Fruit fly (Drosophila melanogaster) whole organism, embryonic: Measurements from ENCODE around the gene Sk1.

Experiments used
- Abd-B ChIP-seq: fragments of 200-800 bp; sonication (Bioruptor generic); optimal IDR thresholded peaks from 2 replicates; lab custom pipeline; 2018; ENCODE audit warnings: missing biosample characterization, mild to moderate bottlenecking, missing genetic modification characterization, moderate library complexity
- CG10209 ChIP-seq: fragments of 200-800 bp; sonication (Bioruptor generic); optimal IDR thresholded peaks from 3 replicates; lab custom pipeline; 2017; ENCODE audit warnings: missing biosample characterization, mild to moderate bottlenecking, missing genetic modification characterization, missing genetic modification reagents
- CG10366 ChIP-seq: fragments of 200-800 bp; sonication (Bioruptor generic); IDR thresholded peaks from 2 replicates; pipeline ENCODE4 v1.3.6; 2022; ENCODE audit warnings: missing biosample characterization, missing genetic modification characterization
- CG10431 ChIP-seq: fragments of 200-800 bp; sonication (Bioruptor generic); optimal IDR thresholded peaks from 3 replicates; lab custom pipeline; 2018; ENCODE audit warnings: missing biosample characterization, mild to moderate bottlenecking, missing genetic modification characterization
- CG10654 ChIP-seq: fragments of 200-800 bp; sonication (Bioruptor generic); optimal IDR thresholded peaks from 2 replicates; lab custom pipeline; 2016; ENCODE audit warnings: missing biosample characterization, missing genetic modification characterization
- CG10959 ChIP-seq: fragments of 200-800 bp; sonication (Bioruptor generic); IDR thresholded peaks from 2 replicates; pipeline ENCODE4 v1.3.6; 2022; ENCODE audit warnings: missing biosample characterization, missing genetic modification characterization
- CG14441 ChIP-seq: fragments of 200-800 bp; sonication (Bioruptor generic); IDR thresholded peaks from 2 replicates; pipeline ENCODE4 v1.3.6; 2022; ENCODE audit warnings: missing biosample characterization, missing genetic modification characterization
- CG16813 ChIP-seq: fragments of 200-800 bp; sonication (Bioruptor generic); IDR thresholded peaks from 3 replicates; pipeline ENCODE4 v1.3.6; 2022; ENCODE audit warnings: missing biosample characterization, missing genetic modification characterization; ENCODE audit not compliant: partially characterized antibody
- CG17328 ChIP-seq: fragments of 200-800 bp; sonication (Bioruptor generic); IDR thresholded peaks from 2 replicates; pipeline ENCODE4 v1.3.6; 2022; ENCODE audit warnings: missing biosample characterization, missing genetic modification characterization
- CG17802 ChIP-seq: fragments of 200-800 bp; sonication (Bioruptor generic); optimal IDR thresholded peaks from 2 replicates; lab custom pipeline; 2018; ENCODE audit warnings: missing biosample characterization, mild to moderate bottlenecking, missing genetic modification characterization, moderate library complexity
- CG17829 ChIP-seq: fragments of 200-800 bp; optimal IDR thresholded peaks from 2 replicates; lab custom pipeline; 2019; ENCODE audit warnings: missing biosample characterization, mild to moderate bottlenecking, missing genetic modification characterization, moderate library complexity
- CG18476 ChIP-seq: fragments of 200-800 bp; sonication (Bioruptor generic); optimal IDR thresholded peaks from 2 replicates; lab custom pipeline; 2016; ENCODE audit warnings: missing biosample characterization, mild to moderate bottlenecking, missing genetic modification characterization
- CG18619 ChIP-seq: fragments of 200-800 bp; sonication (Bioruptor generic); optimal IDR thresholded peaks from 3 replicates; lab custom pipeline; 2017; ENCODE audit warnings: missing biosample characterization, mild to moderate bottlenecking, missing genetic modification characterization
- CG34422 ChIP-seq: fragments of 200-800 bp; sonication (Bioruptor generic); IDR thresholded peaks from 3 replicates; pipeline ENCODE4 v1.3.6; 2022; ENCODE audit warnings: missing biosample characterization, missing genetic modification characterization
- CG3995 ChIP-seq: fragments of 200-800 bp; sonication (Bioruptor generic); optimal IDR thresholded peaks from 3 replicates; lab custom pipeline; 2016; ENCODE audit warnings: missing biosample characterization, missing genetic modification characterization
- CG6765 ChIP-seq: fragments of 200-800 bp; sonication (Bioruptor generic); optimal IDR thresholded peaks from 3 replicates; lab custom pipeline; 2017; ENCODE audit warnings: missing biosample characterization, mild to moderate bottlenecking, missing genetic modification characterization
- CG7928 ChIP-seq: fragments of 200-800 bp; sonication (Bioruptor generic); optimal IDR thresholded peaks from 2 replicates; lab custom pipeline; 2017; ENCODE audit warnings: missing biosample characterization, mild to moderate bottlenecking, missing genetic modification characterization
- CG8290 ChIP-seq, 3 experiments: fragments of 200-800 bp; sonication (Bioruptor generic); optimal IDR thresholded peaks; 2 replicates each; lab custom pipeline; 2016 to 2019; ENCODE audit warnings: missing biosample characterization in 3 of 3, missing genetic modification characterization in 3 of 3, mild to moderate bottlenecking in 2 of 3, moderate library complexity in 1 of 3
- CG9797 ChIP-seq: fragments of 200-800 bp; sonication (Bioruptor generic); optimal IDR thresholded peaks from 3 replicates; lab custom pipeline; 2018; ENCODE audit warnings: missing biosample characterization, mild to moderate bottlenecking, missing genetic modification characterization
- CoRest ChIP-seq: fragments of 200-800 bp; sonication (Bioruptor generic); optimal IDR thresholded peaks from 3 replicates; lab custom pipeline; 2018; ENCODE audit warnings: missing biosample characterization, mild to moderate bottlenecking, missing genetic modification characterization, moderate library complexity
- Dip2 ChIP-seq: fragments of 200-800 bp; sonication (Bioruptor generic); IDR thresholded peaks from 2 replicates; pipeline ENCODE4 v1.3.6; 2022; ENCODE audit warnings: missing biosample characterization, missing genetic modification characterization
- Fer1 ChIP-seq: fragments of 200-800 bp; sonication (Bioruptor generic); optimal IDR thresholded peaks from 2 replicates; lab custom pipeline; 2017; ENCODE audit warnings: missing biosample characterization, mild to moderate bottlenecking, missing genetic modification characterization
- H15 ChIP-seq: fragments of 200-800 bp; sonication (Bioruptor generic); IDR thresholded peaks from 3 replicates; pipeline ENCODE4 v1.3.6; 2022; ENCODE audit warnings: missing biosample characterization, missing genetic modification characterization
- Lhr ChIP-seq: fragments of 200-800 bp; sonication (Bioruptor generic); optimal IDR thresholded peaks from 3 replicates; lab custom pipeline; 2017; ENCODE audit warnings: mild to moderate bottlenecking, missing biosample characterization, missing genetic modification reagents, missing genetic modification characterization
- Max ChIP-seq: fragments of 200-800 bp; sonication (Bioruptor generic); optimal IDR thresholded peaks from 2 replicates; lab custom pipeline; 2016; ENCODE audit warnings: missing biosample characterization, mild to moderate bottlenecking, missing genetic modification characterization
- Med ChIP-seq: fragments of 200-800 bp; sonication (Bioruptor generic); peaks from one replicate; lab custom pipeline; 2016; ENCODE audit warnings: missing biosample characterization, missing genetic modification characterization, mild to moderate bottlenecking, inconsistent platforms, moderate library complexity
- Mes4 ChIP-seq: fragments of 200-800 bp; sonication (Bioruptor generic); optimal IDR thresholded peaks from 2 replicates; lab custom pipeline; 2016; ENCODE audit warnings: missing biosample characterization, missing genetic modification characterization
- Oaz ChIP-seq: fragments of 200-800 bp; sonication (Bioruptor generic); IDR thresholded peaks from 2 replicates; pipeline ENCODE4 v1.3.6; 2022; ENCODE audit warnings: missing biosample characterization, missing genetic modification characterization
- Oli ChIP-seq: fragments of 200-800 bp; sonication (Bioruptor generic); optimal IDR thresholded peaks from 2 replicates; lab custom pipeline; 2018; ENCODE audit warnings: missing biosample characterization, mild to moderate bottlenecking, missing genetic modification characterization, moderate library complexity
- Rfx ChIP-seq: fragments of 200-800 bp; sonication (Bioruptor generic); IDR thresholded peaks from 2 replicates; pipeline ENCODE4 v1.3.6; 2022; ENCODE audit warnings: missing biosample characterization, missing genetic modification characterization
- bbx ChIP-seq: fragments of 200-800 bp; sonication (Bioruptor generic); IDR thresholded peaks from 2 replicates; pipeline ENCODE4 v1.3.6; 2022; ENCODE audit warnings: missing biosample characterization, missing genetic modification characterization; ENCODE audit not compliant: partially characterized antibody
- crc ChIP-seq: fragments of 200-800 bp; sonication (Bioruptor generic); optimal IDR thresholded peaks from 2 replicates; lab custom pipeline; 2016; ENCODE audit warnings: missing biosample characterization, missing genetic modification characterization
- dan ChIP-seq: fragments of 200-800 bp; sonication (Bioruptor generic); IDR thresholded peaks from 2 replicates; pipeline ENCODE4 v1.3.6; 2022; ENCODE audit warnings: missing biosample characterization, missing genetic modification characterization
- danr ChIP-seq: fragments of 200-800 bp; sonication (Bioruptor generic); IDR thresholded peaks from 2 replicates; pipeline ENCODE4 v1.3.6; 2022; ENCODE audit warnings: missing biosample characterization, missing genetic modification characterization
- fd3F ChIP-seq: fragments of 200-800 bp; sonication (Bioruptor generic); optimal IDR thresholded peaks from 2 replicates; lab custom pipeline; 2018; ENCODE audit warnings: missing biosample characterization, mild to moderate bottlenecking, missing genetic modification characterization, moderate library complexity
- fu2 ChIP-seq: fragments of 200-800 bp; sonication (Bioruptor generic); optimal IDR thresholded peaks from 2 replicates; lab custom pipeline; 2016; ENCODE audit warnings: missing biosample characterization, missing genetic modification characterization
- gt ChIP-seq: fragments of 200-800 bp; sonication (Bioruptor generic); IDR thresholded peaks from 2 replicates; pipeline ENCODE4 v1.3.6; 2022; ENCODE audit warnings: missing biosample characterization, missing genetic modification characterization
- jigr1 ChIP-seq: fragments of 200-800 bp; sonication (Bioruptor generic); IDR thresholded peaks from 3 replicates; pipeline ENCODE4 v1.3.6; 2022; ENCODE audit warnings: missing biosample characterization, missing genetic modification characterization
- kni ChIP-seq: fragments of 200-800 bp; sonication (Bioruptor generic); optimal IDR thresholded peaks from 3 replicates; lab custom pipeline; 2017; ENCODE audit warnings: mild to moderate bottlenecking, missing biosample characterization, missing genetic modification reagents, missing genetic modification characterization
- lilli ChIP-seq: fragments of 200-800 bp; sonication (Bioruptor generic); optimal IDR thresholded peaks from 3 replicates; lab custom pipeline; 2016; ENCODE audit warnings: missing biosample characterization, missing genetic modification characterization
- mld ChIP-seq: fragments of 200-800 bp; sonication (Bioruptor generic); IDR thresholded peaks from 3 replicates; pipeline ENCODE4 v1.3.6; 2022; ENCODE audit warnings: missing biosample characterization, missing genetic modification characterization; ENCODE audit not compliant: partially characterized antibody
- nau ChIP-seq: fragments of 200-800 bp; sonication (Bioruptor generic); optimal IDR thresholded peaks from 3 replicates; lab custom pipeline; 2017; ENCODE audit warnings: missing biosample characterization, mild to moderate bottlenecking, missing genetic modification characterization, missing genetic modification reagents
- onecut ChIP-seq: fragments of 200-800 bp; sonication (Bioruptor generic); IDR thresholded peaks from 2 replicates; pipeline ENCODE4 v1.3.6; 2022; ENCODE audit warnings: missing biosample characterization, missing genetic modification characterization
- sens ChIP-seq: fragments of 200-800 bp; sonication (Bioruptor generic); peaks from one replicate; lab custom pipeline; 2016; ENCODE audit warnings: missing biosample characterization, missing genetic modification characterization
- shn ChIP-seq: fragments of 200-800 bp; sonication (Bioruptor generic); optimal IDR thresholded peaks from 3 replicates; lab custom pipeline; 2016; ENCODE audit warnings: missing biosample characterization, missing genetic modification characterization
- sob ChIP-seq: fragments of 200-800 bp; sonication (Bioruptor generic); IDR thresholded peaks from 2 replicates; pipeline ENCODE4 v1.3.6; 2022; ENCODE audit warnings: missing biosample characterization, missing genetic modification characterization
- tll ChIP-seq, 2 experiments: fragments of 200-800 bp in 1 of 2; fragments of >200 bp in 1 of 2; sonication (Bioruptor generic) in 1 of 2; optimal IDR thresholded peaks; 2 replicates each; lab custom pipeline; 2017 to 2019; ENCODE audit warnings: missing biosample characterization in 2 of 2, missing genetic modification characterization in 2 of 2, mild to moderate bottlenecking in 1 of 2, moderate library complexity in 1 of 2
- tup ChIP-seq: fragments of 200-800 bp; sonication (Bioruptor generic); optimal IDR thresholded peaks from 2 replicates; lab custom pipeline; 2016; ENCODE audit warnings: missing biosample characterization, mild to moderate bottlenecking, missing genetic modification characterization, moderate library complexity
- vnd ChIP-seq: fragments of 200-800 bp; sonication (Bioruptor generic); IDR thresholded peaks from 3 replicates; pipeline ENCODE4 v1.3.6; 2022; ENCODE audit warnings: missing biosample characterization, missing genetic modification characterization; ENCODE audit not compliant: partially characterized antibody

Gene Sk1

dm6 chrX:11446792-11447405 is 4.6 kb downstream of the Sk1 start (continued):
- TF ChIP-seq tll (GFP tag; optimal IDR thresholded peaks at IDR 0.05; lab: Kevin White, UChicago), result no peak
- TF ChIP-seq vnd (GFP tag; lab: Robert Waterston, UW), result no peak
- TF ChIP-seq onecut (GFP tag; lab: Robert Waterston, UW), result peak; percentile 59
- TF ChIP-seq sob (GFP tag; lab: Robert Waterston, UW), result peak; percentile 89
- TF ChIP-seq CG14441 (GFP tag; lab: Robert Waterston, UW), result peak; percentile 87
- peak; percentile 53; the same call in 1 of the 3 replicates for TF ChIP-seq H15 (GFP tag; lab: Robert Waterston, UW)
- peak; percentile 70 for TF ChIP-seq crc (GFP tag; lab: Kevin White, UChicago)
- TF ChIP-seq tup (GFP tag; lab: Kevin White, UChicago), result no peak
- peak; percentile 32 for TF ChIP-seq nau (GFP tag; lab: Kevin White, UChicago)
- peak; percentile 78 for TF ChIP-seq CoRest (tag; lab: Kevin White, UChicago)
- TF ChIP-seq CG34422 (GFP tag; lab: Robert Waterston, UW), result peak; percentile 87
- TF ChIP-seq Oli (tag; lab: Kevin White, UChicago), result peak; percentile 61
- peak; percentile 75 for TF ChIP-seq fd3F (GFP tag; lab: Kevin White, UChicago)
- peak; percentile 31 for TF ChIP-seq CG18476 (GFP tag; lab: Kevin White, UChicago)
- peak; percentile 78 for TF ChIP-seq CG10209 (GFP tag; lab: Kevin White, UChicago)
- TF ChIP-seq Dip2, result no peak
- TF ChIP-seq shn (GFP tag; lab: Kevin White, UChicago), result peak; percentile 63
- TF ChIP-seq CG10654 (GFP tag; lab: Kevin White, UChicago), result peak; percentile 70
- peak; percentile 67 for TF ChIP-seq Oaz (GFP tag; lab: Robert Waterston, UW)
- no peak for TF ChIP-seq CG10431 (GFP tag; lab: Kevin White, UChicago)
- peak; percentile 80 for TF ChIP-seq Fer1 (GFP tag; lab: Kevin White, UChicago)
- 0 out of 3 replicates have a peak, but pooled peaks have one; percentile 18 for TF ChIP-seq jigr1 (GFP tag; lab: Robert Waterston, UW)
- peak; percentile 57; the same call in 1 of the 2 replicates for TF ChIP-seq CG10959 (GFP tag; lab: Robert Waterston, UW)
- TF ChIP-seq lilli (GFP tag; lab: Kevin White, UChicago), result peak; percentile 95
- TF ChIP-seq gt (GFP tag; lab: Robert Waterston, UW), result no peak
- TF ChIP-seq CG17328 (GFP tag; lab: Robert Waterston, UW), result peak; percentile 57
- peak; percentile 98 for TF ChIP-seq Med (GFP tag; lab: Kevin White, UChicago)
- peak; percentile 92 for TF ChIP-seq sens (GFP tag; lab: Kevin White, UChicago)
- TF ChIP-seq danr (GFP tag; lab: Robert Waterston, UW), result peak; percentile 51
- peak; percentile 39 for TF ChIP-seq CG6765
- TF ChIP-seq CG3995 (GFP tag; lab: Kevin White, UChicago), result peak; percentile 89
- TF ChIP-seq Rfx (GFP tag; lab: Robert Waterston, UW), result peak; percentile 95
- TF ChIP-seq CG18619 (GFP tag; lab: Kevin White, UChicago), result peak; percentile 78
- no peak for TF ChIP-seq CG16813 (GFP tag; lab: Robert Waterston, UW)
- TF ChIP-seq Max (GFP tag; lab: Kevin White, UChicago), result peak; percentile 71
- peak; percentile 87 for TF ChIP-seq fu2 (GFP tag; lab: Kevin White, UChicago)
- no peak for TF ChIP-seq CG17802 (tag; lab: Kevin White, UChicago)
- peak; percentile 30 for TF ChIP-seq Mes4
- TF ChIP-seq mld, result no peak
- TF ChIP-seq dan (GFP tag; lab: Robert Waterston, UW), result no peak
- TF ChIP-seq kni, result no peak
- TF ChIP-seq Lhr, result no peak
- peak; percentile 64 for TF ChIP-seq Abd-B (GFP tag; lab: Kevin White, UChicago)
- no peak for TF ChIP-seq CG9797 (GFP tag; lab: Kevin White, UChicago)
- peak; percentile 56 for TF ChIP-seq CG7928
- no peak for TF ChIP-seq CG8290 (GFP tag; optimal IDR thresholded peaks at IDR 0.05; lab: Kevin White, UChicago)
- TF ChIP-seq CG8290 (tag; optimal IDR thresholded peaks at IDR 0.05; lab: Kevin White, UChicago), result peak in 1 of 2 experiments; percentile 99
- no peak for TF ChIP-seq bbx (GFP tag; lab: Robert Waterston, UW)
- peak; percentile 78 for TF ChIP-seq CG10366
- peak; percentile 2 for TF ChIP-seq CG17829
